Worm (Caenorhabditis elegans) whole organism, L1 larva: ENCODE results near the gene sgnh-1.

Experiments used
- F16B12.6 ChIP-seq: fragments of 150-350 bp; optimal IDR thresholded peaks from 2 replicates; lab custom pipeline; 2014; ENCODE audit warnings: missing biosample characterization, missing genetic modification characterization
- ama-1 ChIP-seq: fragments of 150-350 bp; optimal IDR thresholded peaks from 2 replicates; lab custom pipeline; 2014
- ceh-82 ChIP-seq, 3 experiments: fragments of 150-350 bp in 1 of 3; sonication (generic microtip) in 2 of 3; optimal IDR thresholded peaks; 2 replicates each; lab custom pipeline; 2014 to 2017; ENCODE audit warnings: missing biosample characterization in 3 of 3, missing genetic modification characterization in 3 of 3
- dsc-1 ChIP-seq: sonication (generic microtip); optimal IDR thresholded peaks from 2 replicates; lab custom pipeline; 2016; ENCODE audit warnings: mild to moderate bottlenecking, missing genetic modification characterization, missing compliant biosample characterization
- egl-27 ChIP-seq, 2 experiments: fragments of 150-350 bp in 1 of 2; sonication (generic microtip); optimal IDR thresholded peaks; 3 replicates each; lab custom pipeline; 2017 to 2018; ENCODE audit warnings: missing biosample characterization in 2 of 2, missing genetic modification characterization in 2 of 2, missing genetic modification reagents in 2 of 2
- elt-2 ChIP-seq: sonication (generic microtip); optimal IDR thresholded peaks from 2 replicates; lab custom pipeline; 2016; ENCODE audit warnings: missing genetic modification characterization, mild to moderate bottlenecking, inconsistent platforms, missing compliant biosample characterization, missing genetic modification reagents
- lir-3 ChIP-seq: sonication (generic microtip); optimal IDR thresholded peaks from 2 replicates; lab custom pipeline; 2016; ENCODE audit warnings: mild to moderate bottlenecking, missing genetic modification characterization, moderate library complexity, missing compliant biosample characterization; ENCODE audit not compliant: poor library complexity
- mep-1 ChIP-seq: fragments of 150-350 bp; optimal IDR thresholded peaks from 2 replicates; lab custom pipeline; 2014; ENCODE audit warnings: missing biosample characterization, missing genetic modification characterization
- nhr-28 ChIP-seq: fragments of 150-350 bp; optimal IDR thresholded peaks from 2 replicates; lab custom pipeline; 2014; ENCODE audit warnings: missing biosample characterization, missing genetic modification characterization
- pax-3 ChIP-seq: fragments of 200-800 bp; sonication (Bioruptor generic); optimal IDR thresholded peaks from 2 replicates; lab custom pipeline; 2018; ENCODE audit warnings: mild to moderate bottlenecking, missing genetic modification characterization, moderate library complexity, missing compliant biosample characterization
- snpc-4 ChIP-seq: fragments of 150-350 bp; optimal IDR thresholded peaks from 2 replicates; lab custom pipeline; 2014; ENCODE audit warnings: missing biosample characterization, missing genetic modification characterization
- unc-62 ChIP-seq: fragments of 150-350 bp; optimal IDR thresholded peaks from 2 replicates; lab custom pipeline; 2014; ENCODE audit warnings: missing biosample characterization, missing genetic modification reagents, missing genetic modification characterization

DNA sequence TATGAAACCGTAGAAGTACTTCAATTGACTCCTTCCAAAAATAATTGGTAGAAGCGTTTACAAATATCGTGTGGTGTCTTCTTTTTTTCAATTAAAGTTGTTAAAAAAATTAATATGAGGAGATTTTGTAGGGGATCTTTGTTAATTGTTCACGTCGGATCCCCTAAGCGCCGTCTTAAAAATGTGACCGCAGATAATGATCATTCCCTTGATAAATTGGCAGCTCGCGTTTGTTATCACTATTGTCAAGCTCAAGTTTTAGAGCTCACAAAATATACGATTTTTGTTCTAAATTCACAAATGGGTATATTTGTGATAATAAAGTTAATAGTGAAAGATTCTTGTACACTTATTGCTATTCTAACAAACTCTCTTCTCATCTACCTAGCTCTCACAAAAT is 19.3 kb downstream of the sgnh-1 start, which contains the start of gene str-159:
- TF ChIP-seq dsc-1 (tag; lab: Kevin White, UChicago) = no peak
- TF ChIP-seq unc-62 (GFP tag; lab: Kevin White, UChicago) = no peak
- no peak for TF ChIP-seq elt-2
- TF ChIP-seq egl-27 (tag; optimal IDR thresholded peaks at IDR 0.05; lab: Kevin White, UChicago) = no peak
- TF ChIP-seq ama-1 = no peak
- TF ChIP-seq F16B12.6 = no peak
- TF ChIP-seq mep-1 (tag; lab: Kevin White, UChicago) = no peak
- TF ChIP-seq ceh-82 (tag; optimal IDR thresholded peaks at IDR 0.05; lab: Kevin White, UChicago) = no peak
- no peak for TF ChIP-seq nhr-28 (tag; lab: Kevin White, UChicago)
- TF ChIP-seq lir-3 (tag; lab: Kevin White, UChicago) = no peak
- TF ChIP-seq pax-3 = no peak
- no peak for TF ChIP-seq snpc-4 (tag; lab: Kevin White, UChicago)
